Worm (Caenorhabditis elegans): ENCODE measurements around the gene dpy-2.

- no peak for TF ChIP-seq hmbx-1 (tag; optimal IDR thresholded peaks at IDR 0.05)
- TF ChIP-seq ceh-13 (GFP tag; optimal IDR thresholded peaks at IDR 0.05): no peak
- TF ChIP-seq ama-1 (optimal IDR thresholded peaks at IDR 0.05): no peak
- no peak for TF ChIP-seq flt-1 (GFP tag; IDR thresholded peaks at IDR 0.05)
- TF ChIP-seq B0310.2 (tag; optimal IDR thresholded peaks at IDR 0.05): no peak
- no peak for TF ChIP-seq F13C5.2 (tag; optimal IDR thresholded peaks at IDR 0.05)
- TF ChIP-seq ceh-36 (tag; optimal IDR thresholded peaks at IDR 0.05): no peak
- no peak for TF ChIP-seq scrt-1 (GFP tag; IDR thresholded peaks at IDR 0.05)
- TF ChIP-seq tbx-11 (GFP tag; IDR thresholded peaks at IDR 0.05): no peak
- no peak for TF ChIP-seq pes-1 (GFP tag; IDR thresholded peaks at IDR 0.05)
- no peak for TF ChIP-seq tbx-37 (GFP tag; conservative IDR thresholded peaks at IDR 0.05)
- TF ChIP-seq hmg-4 (GFP tag; optimal IDR thresholded peaks at IDR 0.05): no peak
Measured at ce11 chrII:6754671-6755224, 40.7 kb downstream of the dpy-2 start, which contains the start of the genes srx-95 and fis-1.
